Worm (Caenorhabditis elegans) whole organism, L3 larva: Measurements from ENCODE around the gene K08F9.1.

Source experiments
- R02D3.7 ChIP-seq: fragments of 150-350 bp; optimal IDR thresholded peaks from 2 replicates; lab custom pipeline; 2014; ENCODE audit warnings: missing biosample characterization, missing genetic modification characterization
- ZK546.5 ChIP-seq: sonication (generic microtip); optimal IDR thresholded peaks from 2 replicates; lab custom pipeline; 2017; ENCODE audit warnings: missing biosample characterization, missing genetic modification characterization
- aly-2 ChIP-seq: fragments of 150-350 bp; optimal IDR thresholded peaks from 2 replicates; lab custom pipeline; 2014; ENCODE audit warnings: missing biosample characterization, missing genetic modification characterization
- ama-1 ChIP-seq: fragments of 150-350 bp; optimal IDR thresholded peaks from 2 replicates; lab custom pipeline; 2018
- ceh-16 ChIP-seq: sonication (generic microtip); optimal IDR thresholded peaks from 2 replicates; lab custom pipeline; 2017; ENCODE audit warnings: missing biosample characterization, missing genetic modification characterization
- ceh-28 ChIP-seq: fragments of 150-350 bp; optimal IDR thresholded peaks from 2 replicates; lab custom pipeline; 2014; ENCODE audit warnings: missing biosample characterization, missing genetic modification reagents, missing genetic modification characterization
- ceh-9 ChIP-seq: sonication (generic microtip); optimal IDR thresholded peaks from 2 replicates; lab custom pipeline; 2018; ENCODE audit warnings: missing biosample characterization, missing genetic modification characterization
- daf-12 ChIP-seq: fragments of 150-350 bp; optimal IDR thresholded peaks from 2 replicates; lab custom pipeline; 2014; ENCODE audit warnings: missing biosample characterization, missing genetic modification reagents, missing genetic modification characterization
- egl-27 ChIP-seq: sonication (generic microtip); optimal IDR thresholded peaks from 4 replicates; lab custom pipeline; 2017; ENCODE audit warnings: missing biosample characterization, missing genetic modification reagents, missing genetic modification characterization
- elt-1 ChIP-seq: fragments of 150-350 bp; optimal IDR thresholded peaks from 2 replicates; lab custom pipeline; 2014; ENCODE audit warnings: missing biosample characterization, missing genetic modification characterization
- elt-2 ChIP-seq: sonication (generic microtip); optimal IDR thresholded peaks from 2 replicates; lab custom pipeline; 2016; ENCODE audit warnings: missing genetic modification reagents, mild to moderate bottlenecking, missing genetic modification characterization, missing compliant biosample characterization
- elt-3 ChIP-seq, 3 experiments: fragments of 150-350 bp in 1 of 3; sonication (generic microtip) in 2 of 3; optimal IDR thresholded peaks; 2 replicates in 2 of 3; 4 replicates in 1 of 3; lab custom pipeline; 2014 to 2017; ENCODE audit warnings: missing biosample characterization in 3 of 3, missing genetic modification characterization in 3 of 3
- eor-1 ChIP-seq, 2 experiments: fragments of 150-350 bp; optimal IDR thresholded peaks; 2 replicates each; lab custom pipeline; 2014 to 2018; ENCODE audit warnings: missing biosample characterization in 2 of 2, missing genetic modification characterization in 2 of 2
- fkh-10 ChIP-seq: sonication (generic microtip); optimal IDR thresholded peaks from 2 replicates; lab custom pipeline; 2017; ENCODE audit warnings: missing biosample characterization, missing genetic modification reagents, missing genetic modification characterization
- fkh-2 ChIP-seq: fragments of 150-350 bp; optimal IDR thresholded peaks from 2 replicates; lab custom pipeline; 2014; ENCODE audit warnings: missing biosample characterization, missing genetic modification reagents, missing genetic modification characterization
- fos-1 ChIP-seq: fragments of 150-350 bp; optimal IDR thresholded peaks from 2 replicates; lab custom pipeline; 2014; ENCODE audit warnings: missing biosample characterization, missing genetic modification characterization
- hmg-11 ChIP-seq: sonication (generic microtip); optimal IDR thresholded peaks from 2 replicates; lab custom pipeline; 2016; ENCODE audit warnings: missing genetic modification characterization, missing compliant biosample characterization
- jun-1 ChIP-seq: fragments of 150-350 bp; optimal IDR thresholded peaks from 2 replicates; lab custom pipeline; 2014; ENCODE audit warnings: missing biosample characterization, missing genetic modification reagents, missing genetic modification characterization
- lin-39 ChIP-seq: fragments of 150-350 bp; optimal IDR thresholded peaks from 2 replicates; lab custom pipeline; 2018; ENCODE audit warnings: missing biosample characterization, missing genetic modification reagents, missing genetic modification characterization
- lsy-12 ChIP-seq: sonication (generic microtip); optimal IDR thresholded peaks from 2 replicates; lab custom pipeline; 2016; ENCODE audit warnings: mild to moderate bottlenecking, missing genetic modification characterization, missing compliant biosample characterization
- mdl-1 ChIP-seq: fragments of 150-350 bp; optimal IDR thresholded peaks from 2 replicates; lab custom pipeline; 2014; ENCODE audit warnings: missing biosample characterization, missing genetic modification characterization
- nfya-1 ChIP-seq: sonication (generic microtip); optimal IDR thresholded peaks from 2 replicates; lab custom pipeline; 2017; ENCODE audit warnings: missing genetic modification characterization, mild to moderate bottlenecking, missing compliant biosample characterization, antibody characterized with exemption, moderate library complexity; ENCODE audit not compliant: insufficient read depth
- nhr-11 ChIP-seq: fragments of 150-350 bp; optimal IDR thresholded peaks from 2 replicates; lab custom pipeline; 2014; ENCODE audit warnings: missing biosample characterization, missing genetic modification characterization
- nhr-12 ChIP-seq: fragments of 150-350 bp; optimal IDR thresholded peaks from 2 replicates; lab custom pipeline; 2014; ENCODE audit warnings: missing biosample characterization, missing genetic modification characterization
- nhr-23 ChIP-seq: fragments of 150-350 bp; optimal IDR thresholded peaks from 2 replicates; lab custom pipeline; 2014; ENCODE audit warnings: missing biosample characterization, missing genetic modification reagents, missing genetic modification characterization
- nhr-237 ChIP-seq: fragments of 150-350 bp; optimal IDR thresholded peaks from 2 replicates; lab custom pipeline; 2014; ENCODE audit warnings: missing biosample characterization, missing genetic modification characterization
- nhr-25 ChIP-seq: sonication (generic microtip); optimal IDR thresholded peaks from 2 replicates; lab custom pipeline; 2017; ENCODE audit warnings: missing biosample characterization, missing genetic modification characterization
- nhr-28 ChIP-seq: fragments of 150-350 bp; optimal IDR thresholded peaks from 2 replicates; lab custom pipeline; 2014; ENCODE audit warnings: missing biosample characterization, missing genetic modification characterization
- nhr-43 ChIP-seq: sonication (generic microtip); optimal IDR thresholded peaks from 2 replicates; lab custom pipeline; 2016; ENCODE audit warnings: mild to moderate bottlenecking, missing genetic modification characterization, missing compliant biosample characterization; ENCODE audit not compliant: poor library complexity, severe bottlenecking
- nhr-67 ChIP-seq: fragments of 150-350 bp; optimal IDR thresholded peaks from 2 replicates; lab custom pipeline; 2014; ENCODE audit warnings: missing biosample characterization, missing genetic modification characterization
- nhr-76 ChIP-seq: fragments of 150-350 bp; sonication (generic microtip); optimal IDR thresholded peaks from 5 replicates; lab custom pipeline; 2014; ENCODE audit warnings: missing biosample characterization, missing genetic modification characterization
- pha-4 ChIP-seq: fragments of 150-350 bp; optimal IDR thresholded peaks from 2 replicates; lab custom pipeline; 2014; ENCODE audit warnings: missing biosample characterization, missing genetic modification reagents, missing genetic modification characterization
- sea-2 ChIP-seq: fragments of 150-350 bp; sonication (generic microtip); optimal IDR thresholded peaks from 4 replicates; lab custom pipeline; 2014; ENCODE audit warnings: missing biosample characterization, missing genetic modification reagents, missing genetic modification characterization
- skn-1 ChIP-seq: fragments of 150-350 bp; optimal IDR thresholded peaks from 2 replicates; lab custom pipeline; 2014; ENCODE audit warnings: missing biosample characterization, missing genetic modification characterization
- snpc-4 ChIP-seq: fragments of 150-350 bp; optimal IDR thresholded peaks from 2 replicates; lab custom pipeline; 2014; ENCODE audit warnings: missing biosample characterization, missing genetic modification characterization
- tbx-2 ChIP-seq: sonication (generic microtip); optimal IDR thresholded peaks from 2 replicates; lab custom pipeline; 2016; ENCODE audit warnings: mild to moderate bottlenecking, missing genetic modification characterization, missing compliant biosample characterization
- unc-39 ChIP-seq: sonication (generic microtip); optimal IDR thresholded peaks from 4 replicates; lab custom pipeline; 2017; ENCODE audit warnings: missing biosample characterization, missing genetic modification characterization
- unc-62 ChIP-seq: fragments of 150-350 bp; sonication (generic microtip); optimal IDR thresholded peaks from 4 replicates; lab custom pipeline; 2014; ENCODE audit warnings: missing biosample characterization, missing genetic modification reagents, missing genetic modification characterization
- zag-1 ChIP-seq: fragments of 150-350 bp; optimal IDR thresholded peaks from 2 replicates; lab custom pipeline; 2014; ENCODE audit warnings: missing biosample characterization, missing genetic modification characterization
- ztf-11 ChIP-seq: fragments of 150-350 bp; optimal IDR thresholded peaks from 2 replicates; lab custom pipeline; 2014; ENCODE audit warnings: missing biosample characterization, missing genetic modification characterization
- ztf-4 ChIP-seq: fragments of 150-350 bp; optimal IDR thresholded peaks from 2 replicates; lab custom pipeline; 2014; ENCODE audit warnings: missing biosample characterization, missing genetic modification characterization

Gene K08F9.1

DNA sequence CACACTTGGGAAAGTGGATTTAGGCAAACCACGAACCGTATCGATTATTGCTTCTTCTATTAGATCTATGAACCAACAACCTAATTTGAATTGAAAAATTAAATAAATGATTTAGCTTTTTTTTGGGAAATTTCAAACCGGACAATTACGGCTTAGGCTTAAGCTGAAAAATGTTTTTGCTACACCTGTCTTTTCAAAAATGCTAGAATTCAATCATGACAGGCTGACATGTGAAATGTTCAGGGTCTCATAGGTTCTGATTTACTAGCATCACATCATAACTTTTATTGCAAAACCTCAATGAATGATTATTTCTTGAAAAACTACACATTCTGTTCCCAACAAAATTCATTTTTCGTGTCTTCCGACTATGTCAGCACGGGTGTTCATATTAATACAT, 10.1 kb upstream of the K08F9.1 start, which contains the start of gene srh-55:
Gene srh-55, plus strand, starts transcription at position 301 of the 400 bp plus-strand sequence.
- TF ChIP-seq ztf-4 (tag; lab: Kevin White, UChicago) (no peak), ceh-9 (no peak), ceh-28 (tag; lab: Kevin White, UChicago) (no peak), lin-39 (tag; lab: Kevin White, UChicago) (no peak)

DNA sequence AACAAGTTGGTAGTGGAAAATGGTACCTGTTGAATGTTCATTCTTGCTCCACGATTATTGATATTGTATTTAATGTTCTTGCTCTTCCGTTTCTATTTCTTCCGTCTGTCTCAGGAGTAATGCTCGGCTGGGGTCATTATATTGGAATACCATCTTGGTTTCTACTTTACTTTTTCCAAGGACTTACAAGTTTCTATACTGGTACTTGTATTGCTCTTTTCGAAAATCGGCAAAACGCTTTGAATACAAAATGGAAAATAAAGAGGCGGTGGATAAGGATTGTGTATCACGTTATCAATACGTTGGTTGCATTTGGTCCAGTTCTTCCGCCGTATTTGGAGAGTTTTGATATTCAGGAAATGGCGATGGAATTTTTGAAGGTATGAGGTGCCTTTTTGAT, 8.8 kb upstream of the K08F9.1 start:
- TF ChIP-seq skn-1 (tag; lab: Kevin White, UChicago) (no peak), snpc-4 (no peak), nhr-43 (tag; lab: Kevin White, UChicago) (no peak), tbx-2 (no peak), nhr-67 (tag; lab: Kevin White, UChicago) (no peak), ceh-28 (tag; lab: Kevin White, UChicago) (no peak), nhr-11 (tag; lab: Kevin White, UChicago) (no peak), lin-39 (tag; lab: Kevin White, UChicago) (no peak), sea-2 (no peak), fkh-2 (no peak), daf-12 (no peak), nhr-28 (tag; lab: Kevin White, UChicago) (no peak), nhr-237 (no peak), elt-1 (no peak)

DNA sequence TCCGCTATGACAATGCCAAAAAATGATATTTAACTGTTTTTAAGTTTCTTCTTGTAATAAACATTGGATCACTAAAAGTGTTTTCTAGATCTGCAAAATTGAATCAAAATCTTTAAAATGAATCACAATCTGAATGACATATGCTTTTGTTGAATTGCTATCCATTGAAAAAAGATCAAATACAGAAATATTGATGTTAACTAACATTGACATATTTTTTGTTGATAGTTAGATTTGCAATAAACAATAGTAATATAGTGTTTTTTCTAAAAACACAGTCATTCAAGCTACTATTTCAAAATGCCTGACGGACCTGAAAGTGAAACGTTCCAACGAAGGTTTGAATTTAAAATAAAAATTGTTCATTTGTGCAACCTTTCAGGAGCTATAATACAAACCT, 7.5 kb upstream of the K08F9.1 start, which contains the start of gene T09F5.2:
Gene T09F5.2, plus strand, starts transcription at position 301 of the 400 bp plus-strand sequence.
- TF ChIP-seq lin-39 (tag; lab: Kevin White, UChicago) (no peak), nhr-12 (no peak), fkh-2 (no peak)

DNA sequence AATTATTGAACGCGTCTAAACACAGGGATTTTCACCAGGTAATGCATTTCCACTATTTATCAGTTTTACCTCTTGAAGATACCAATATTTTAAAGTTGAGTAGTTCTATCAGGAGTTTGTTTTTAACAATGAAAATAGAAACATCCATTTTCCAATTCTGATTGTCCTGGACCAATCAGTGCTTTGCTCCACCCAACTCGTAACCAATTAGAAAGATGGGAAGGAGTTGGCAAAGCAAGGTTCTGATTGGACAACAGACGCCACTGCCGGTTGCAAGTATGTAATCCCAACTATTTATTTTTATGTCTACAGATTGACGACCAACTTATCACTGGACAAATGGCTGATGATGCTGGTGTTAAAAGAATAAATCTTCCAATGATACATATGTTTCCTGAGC, 7.0 kb upstream of the K08F9.1 start:
- TF ChIP-seq nhr-23 (tag; lab: Kevin White, UChicago) (no peak), nhr-76 (tag; lab: Kevin White, UChicago) (no peak), nfya-1 (peak; percentile 58), jun-1 (no peak), ceh-16 (tag; lab: Kevin White, UChicago) (no peak)

DNA sequence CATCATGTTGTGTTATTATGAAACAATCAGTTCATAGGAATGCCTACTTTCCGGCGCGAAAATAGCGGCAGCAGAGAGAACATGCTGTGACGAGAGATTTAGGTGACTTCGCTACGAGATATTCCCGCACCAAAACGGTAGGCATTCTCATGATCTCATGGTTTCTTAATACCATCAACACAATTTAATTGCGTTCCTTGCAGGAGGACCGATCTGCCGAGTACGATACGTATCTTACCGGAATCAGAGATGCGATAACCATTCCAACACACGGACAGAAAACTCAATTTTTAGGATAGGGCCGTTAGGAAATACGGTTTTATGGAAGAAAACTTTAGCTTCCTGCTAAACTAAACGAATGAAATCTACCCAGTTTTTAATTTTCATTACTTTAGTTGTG, 5.6 kb upstream of the K08F9.1 start, which contains the start of gene T09F5.1:
Gene T09F5.1, plus strand, starts transcription at position 301 of the 400 bp plus-strand sequence.
- TF ChIP-seq zag-1 (no peak), nhr-12 (no peak), pha-4 (tag; lab: Kevin White, UChicago) (no peak), R02D3.7 (tag; lab: Kevin White, UChicago) (no peak), nhr-25 (tag; lab: Kevin White, UChicago) (no peak), ceh-9 (no peak), fos-1 (tag; lab: Kevin White, UChicago) (no peak), mdl-1 (tag; lab: Kevin White, UChicago) (no peak), ama-1 (lab: Kevin White, UChicago) (no peak), unc-39 (tag; lab: Kevin White, UChicago) (no peak)

DNA sequence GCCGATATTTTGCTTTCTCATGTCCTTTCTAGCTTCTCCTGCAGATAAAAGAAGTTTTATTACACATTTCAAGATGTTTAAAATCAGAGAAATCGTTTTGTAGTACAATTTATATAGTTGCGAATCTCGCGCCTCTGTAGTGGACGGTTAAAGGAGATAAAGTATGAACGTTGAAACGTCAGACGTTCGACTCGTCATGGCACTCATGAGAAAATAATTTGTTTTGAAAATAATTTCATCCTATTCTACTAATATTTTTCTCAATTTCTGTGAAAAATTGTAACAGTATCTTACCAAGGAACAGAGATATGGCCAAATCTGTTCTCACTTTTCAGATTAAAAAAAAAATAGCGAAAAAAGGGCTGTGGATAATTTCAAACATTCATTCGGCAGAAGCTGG, 4.6 kb upstream of the K08F9.1 start, which contains the start of gene T09F5.20:
Gene T09F5.20, minus strand, starts transcription at position 101 of the 400 bp plus-strand sequence.
- TF ChIP-seq skn-1 (tag; lab: Kevin White, UChicago) (no peak), R02D3.7 (tag; lab: Kevin White, UChicago) (no peak)

DNA sequence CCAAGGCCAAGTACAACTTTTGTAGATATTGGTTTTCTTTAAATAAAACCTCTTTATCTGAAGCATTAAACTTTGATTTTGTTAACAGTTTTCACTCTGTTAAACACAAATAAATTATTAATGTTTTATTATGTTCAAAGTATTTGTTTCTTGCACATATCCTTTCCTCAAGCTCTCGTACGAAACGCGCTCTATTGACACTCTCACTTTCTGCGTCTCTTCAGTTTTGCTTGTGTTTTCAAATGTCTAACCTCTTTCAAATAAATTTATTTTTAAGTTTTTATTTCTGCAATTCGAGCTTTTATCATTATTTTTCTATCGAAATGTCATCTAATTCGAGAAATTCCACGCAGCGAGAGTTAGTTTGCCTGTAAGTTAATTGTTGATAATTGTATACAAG, 613 bp upstream of the K08F9.1 start, which contains the start of gene K08F9.4:
Gene K08F9.4, plus strand, starts transcription at position 222 of the 400 bp plus-strand sequence.
- peak; percentile 93 for TF ChIP-seq pha-4 (tag; lab: Kevin White, UChicago)
- TF ChIP-seq elt-3 (tag; optimal IDR thresholded peaks at IDR 0.05; lab: Kevin White, UChicago), result no peak
- no peak for TF ChIP-seq unc-62 (GFP tag; lab: Kevin White, UChicago)
- TF ChIP-seq nhr-67 (tag; lab: Kevin White, UChicago), result no peak
- no peak for TF ChIP-seq lsy-12 (tag; lab: Kevin White, UChicago)
- TF ChIP-seq egl-27, result no peak
- no peak for TF ChIP-seq fos-1 (tag; lab: Kevin White, UChicago)
- no peak for TF ChIP-seq skn-1 (tag; lab: Kevin White, UChicago)
- no peak for TF ChIP-seq ztf-11 (tag; lab: Kevin White, UChicago)
- TF ChIP-seq eor-1 (tag; optimal IDR thresholded peaks at IDR 0.05; lab: Kevin White, UChicago), result no peak
- peak; percentile 7 for TF ChIP-seq elt-2 (tag; lab: Kevin White, UChicago)
- no peak for TF ChIP-seq ama-1 (lab: Kevin White, UChicago)
- no peak for TF ChIP-seq tbx-2
- TF ChIP-seq nhr-76 (tag; lab: Kevin White, UChicago), result no peak
- TF ChIP-seq hmg-11 (tag; lab: Kevin White, UChicago), result peak; percentile 32
- TF ChIP-seq ceh-16 (tag; lab: Kevin White, UChicago), result no peak
- no peak for TF ChIP-seq ceh-9
- TF ChIP-seq jun-1, result no peak
- peak; percentile 71 for TF ChIP-seq snpc-4
- TF ChIP-seq aly-2, result no peak
- no peak for TF ChIP-seq ZK546.5 (tag; lab: Kevin White, UChicago)
- no peak for TF ChIP-seq fkh-10
- TF ChIP-seq elt-1, result no peak
- TF ChIP-seq nhr-11 (tag; lab: Kevin White, UChicago), result no peak
- no peak for TF ChIP-seq nhr-28 (tag; lab: Kevin White, UChicago)
